Worm (Caenorhabditis elegans) whole organism, L4 larva: ENCODE measurements around the gene rbx-1.
A peak's percentile ranks its signal among the peaks of the same experiment; 100 is the strongest.

Source experiments
- F10B5.3 ChIP-seq: sonication (generic microtip); optimal IDR thresholded peaks from 2 replicates; lab custom pipeline; 2016; ENCODE audit warnings: mild to moderate bottlenecking, missing genetic modification characterization, missing compliant biosample characterization
- ZK546.5 ChIP-seq, 2 experiments: sonication (generic microtip); optimal IDR thresholded peaks; 2 replicates each; lab custom pipeline; 2017; ENCODE audit warnings: missing biosample characterization in 2 of 2, missing genetic modification characterization in 2 of 2
- aly-2 ChIP-seq: sonication (generic microtip); optimal IDR thresholded peaks from 2 replicates; lab custom pipeline; 2018; ENCODE audit warnings: missing biosample characterization, missing genetic modification characterization
- ama-1 ChIP-seq: fragments of 150-350 bp; optimal IDR thresholded peaks from 2 replicates; lab custom pipeline; 2014; ENCODE audit warnings: inconsistent platforms, mixed read lengths
- cey-2 ChIP-seq: sonication (generic microtip); optimal IDR thresholded peaks from 3 replicates; lab custom pipeline; 2017; ENCODE audit warnings: missing genetic modification characterization, mild to moderate bottlenecking, missing compliant biosample characterization, antibody characterized with exemption, borderline replicate concordance; ENCODE audit not compliant: insufficient read depth
- lin-13 ChIP-seq: fragments of 150-350 bp; optimal IDR thresholded peaks from 2 replicates; lab custom pipeline; 2014; ENCODE audit warnings: missing biosample characterization, missing genetic modification reagents, missing genetic modification characterization
- lin-15B ChIP-seq: fragments of 150-350 bp; sonication (generic microtip); optimal IDR thresholded peaks from 3 replicates; lab custom pipeline; 2014; ENCODE audit warnings: missing biosample characterization, missing genetic modification characterization
- mdt-29 ChIP-seq: fragments of 200-800 bp; sonication (Bioruptor generic); IDR thresholded peaks from 2 replicates; pipeline ENCODE4 v1.3.6; 2022; ENCODE audit warnings: missing genetic modification reagents, missing genetic modification characterization, missing compliant biosample characterization
- nhr-102 ChIP-seq: sonication (generic microtip); optimal IDR thresholded peaks from 2 replicates; lab custom pipeline; 2016; ENCODE audit warnings: mild to moderate bottlenecking, missing genetic modification characterization, moderate library complexity, missing compliant biosample characterization
- nhr-76 ChIP-seq: fragments of 150-350 bp; optimal IDR thresholded peaks from 2 replicates; lab custom pipeline; 2014; ENCODE audit warnings: missing biosample characterization, missing genetic modification characterization
- zip-2 ChIP-seq: fragments of 150-350 bp; optimal IDR thresholded peaks from 2 replicates; lab custom pipeline; 2014; ENCODE audit warnings: missing biosample characterization, missing genetic modification characterization

- TF ChIP-seq nhr-76 (no peak), ama-1 (lab: Kevin White, UChicago) (no peak), ZK546.5 (tag; optimal IDR thresholded peaks at IDR 0.05; lab: Kevin White, UChicago) (no peak), lin-13 (GFP tag; lab: Kevin White, UChicago) (peak; percentile 43), mdt-29 (GFP tag; lab: Robert Waterston, UW) (no peak), zip-2 (tag; lab: Kevin White, UChicago) (no peak), aly-2 (tag; lab: Kevin White, UChicago) (no peak), lin-15B (tag; lab: Kevin White, UChicago) (no peak), cey-2 (no peak), nhr-102 (peak; percentile 10), F10B5.3 (no peak)
These were observed 39.3 kb upstream of the rbx-1 start, which contains the start of the genes aagr-3 and drap-1 for ce11 chrV:9729462-9730162.
